Fruit fly (Drosophila melanogaster): Measurements from ENCODE around the gene ncd.
A peak's percentile ranks its signal among the peaks of the same experiment; 100 is the strongest.

DNA sequence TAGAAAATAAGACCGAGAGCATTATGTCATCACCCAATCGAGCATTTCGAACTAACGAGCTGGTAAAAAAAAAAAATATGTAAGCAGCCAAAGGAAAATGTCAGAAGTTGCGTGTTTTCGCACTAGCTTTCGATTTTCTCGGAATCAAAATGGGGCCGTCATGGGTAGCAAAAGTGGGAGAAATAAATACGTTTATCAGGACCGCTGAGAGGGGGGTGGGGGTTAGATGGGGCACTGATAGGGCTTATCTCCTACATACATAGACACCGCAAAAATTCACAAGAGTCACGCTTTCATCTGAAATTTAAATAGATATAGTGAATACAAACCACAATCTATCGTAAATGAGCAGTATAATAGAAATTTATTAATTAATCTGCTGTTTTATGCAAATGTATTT lies 29.7 kb downstream of the ncd start:
- TF ChIP-seq CG8478 (optimal IDR thresholded peaks at IDR 0.05) (peak; percentile 64), CTCF (optimal IDR thresholded peaks at IDR 0.05) (no peak)

Data from S2 (cell line).